Worm (Caenorhabditis elegans) whole organism, L4 larva: ENCODE data around the gene F45D3.1.
A peak's percentile ranks its signal among the peaks of the same experiment; 100 is the strongest.

Source experiments
- F10B5.3 ChIP-seq: sonication (generic microtip); optimal IDR thresholded peaks from 2 replicates; lab custom pipeline; 2016; ENCODE audit warnings: mild to moderate bottlenecking, missing genetic modification characterization, missing compliant biosample characterization
- T26A8.4 ChIP-seq: fragments of 200-800 bp; sonication (Bioruptor generic); IDR thresholded peaks from 2 replicates; pipeline ENCODE4 v1.3.6; 2022; ENCODE audit warnings: missing genetic modification characterization, missing compliant biosample characterization
- Y105C5A.15 ChIP-seq: fragments of 200-800 bp; sonication (Bioruptor generic); IDR thresholded peaks from 2 replicates; pipeline ENCODE4 v1.3.6; 2022; ENCODE audit warnings: missing genetic modification characterization, missing compliant biosample characterization
- Y48G9A.11 ChIP-seq: fragments of 200-800 bp; sonication (Bioruptor generic); IDR thresholded peaks from 2 replicates; pipeline ENCODE4 v1.3.6; 2022; ENCODE audit warnings: missing genetic modification reagents, missing genetic modification characterization, missing compliant biosample characterization
- Y5F2A.4 ChIP-seq: fragments of 200-800 bp; sonication (Bioruptor generic); optimal IDR thresholded peaks from 2 replicates; lab custom pipeline; 2018; ENCODE audit warnings: mild to moderate bottlenecking, missing genetic modification characterization, missing compliant biosample characterization
- Y75B8A.6 ChIP-seq: fragments of 200-800 bp; sonication (Bioruptor generic); IDR thresholded peaks from 2 replicates; pipeline ENCODE4 v1.3.6; 2022; ENCODE audit warnings: missing genetic modification reagents, missing genetic modification characterization, missing compliant biosample characterization
- aha-1 ChIP-seq: fragments of 150-350 bp; peaks from one replicate; lab custom pipeline; 2014; ENCODE audit warnings: missing biosample characterization, missing genetic modification characterization
- aly-2 ChIP-seq: sonication (generic microtip); optimal IDR thresholded peaks from 2 replicates; lab custom pipeline; 2018; ENCODE audit warnings: missing biosample characterization, missing genetic modification characterization
- ama-1 ChIP-seq: fragments of 150-350 bp; optimal IDR thresholded peaks from 2 replicates; lab custom pipeline; 2014; ENCODE audit warnings: inconsistent platforms, mixed read lengths
- attf-4 ChIP-seq: sonication (generic microtip); optimal IDR thresholded peaks from 3 replicates; lab custom pipeline; 2017; ENCODE audit warnings: missing biosample characterization, missing genetic modification characterization
- ceh-32 ChIP-seq: sonication (generic microtip); optimal IDR thresholded peaks from 2 replicates; lab custom pipeline; 2016; ENCODE audit warnings: mild to moderate bottlenecking, missing genetic modification characterization, missing compliant biosample characterization; ENCODE audit not compliant: poor library complexity
- ceh-44 ChIP-seq: fragments of 200-800 bp; sonication (Bioruptor generic); IDR thresholded peaks from 2 replicates; pipeline ENCODE4 v1.3.6; 2022; ENCODE audit warnings: missing genetic modification reagents, missing genetic modification characterization, missing compliant biosample characterization
- ces-1 ChIP-seq: fragments of 150-350 bp; sonication (generic microtip); optimal IDR thresholded peaks from 4 replicates; lab custom pipeline; 2014; ENCODE audit warnings: missing biosample characterization, missing genetic modification reagents, missing genetic modification characterization
- ctbp-1 ChIP-seq: fragments of 200-800 bp; sonication (Bioruptor generic); IDR thresholded peaks from 2 replicates; pipeline ENCODE4 v1.3.6; 2022; ENCODE audit warnings: missing genetic modification reagents, missing genetic modification characterization, missing compliant biosample characterization
- daf-12 ChIP-seq: fragments of 150-350 bp; optimal IDR thresholded peaks from 2 replicates; lab custom pipeline; 2014; ENCODE audit warnings: missing biosample characterization, missing genetic modification reagents, missing genetic modification characterization
- dmd-6 ChIP-seq: fragments of 200-800 bp; sonication (Bioruptor generic); IDR thresholded peaks from 2 replicates; pipeline ENCODE4 v1.3.6; 2022; ENCODE audit warnings: missing genetic modification reagents, missing genetic modification characterization, missing compliant biosample characterization
- dmd-8 ChIP-seq: fragments of 200-800 bp; sonication (Bioruptor generic); IDR thresholded peaks from 2 replicates; pipeline ENCODE4 v1.3.6; 2022; ENCODE audit warnings: missing genetic modification characterization, missing compliant biosample characterization
- duxl-1 ChIP-seq: sonication (generic microtip); optimal IDR thresholded peaks from 2 replicates; lab custom pipeline; 2016; ENCODE audit warnings: mild to moderate bottlenecking, missing genetic modification characterization, moderate library complexity, missing compliant biosample characterization; ENCODE audit not compliant: poor library complexity
- fkh-10 ChIP-seq: fragments of 150-350 bp; optimal IDR thresholded peaks from 2 replicates; lab custom pipeline; 2014; ENCODE audit warnings: missing biosample characterization, missing genetic modification reagents, missing genetic modification characterization
- gei-8 ChIP-seq: fragments of 200-800 bp; sonication (Bioruptor generic); optimal IDR thresholded peaks from 2 replicates; lab custom pipeline; 2018; ENCODE audit warnings: mild to moderate bottlenecking, missing genetic modification characterization, missing compliant biosample characterization
- jun-1 ChIP-seq: fragments of 150-350 bp; optimal IDR thresholded peaks from 2 replicates; lab custom pipeline; 2014; ENCODE audit warnings: missing biosample characterization, missing genetic modification reagents, missing genetic modification characterization
- lin-29 ChIP-seq: fragments of 200-800 bp; sonication (Bioruptor generic); IDR thresholded peaks from 2 replicates; pipeline ENCODE4 v1.3.6; 2022; ENCODE audit warnings: missing genetic modification reagents, missing genetic modification characterization, missing compliant biosample characterization
- lsy-2 ChIP-seq, 2 experiments: fragments of 150-350 bp in 1 of 2; sonication (generic microtip) in 1 of 2; optimal IDR thresholded peaks; 2 replicates each; lab custom pipeline; 2014 to 2017; ENCODE audit warnings: missing biosample characterization in 2 of 2, missing genetic modification characterization in 2 of 2
- madf-5 ChIP-seq, 2 experiments: fragments of 200-800 bp; sonication (Bioruptor generic); IDR thresholded peaks; 2 replicates each; pipeline ENCODE4 v1.3.6; 2022; ENCODE audit warnings: missing compliant biosample characterization in 2 of 2, missing genetic modification characterization in 2 of 2
- madf-9 ChIP-seq: fragments of 200-800 bp; sonication (Bioruptor generic); conservative IDR thresholded peaks from 2 replicates; pipeline ENCODE4 v1.3.6; 2022; ENCODE audit warnings: missing genetic modification reagents, missing genetic modification characterization, missing compliant biosample characterization
- mdl-1 ChIP-seq, 2 experiments: fragments of 150-350 bp in 1 of 2; sonication (generic microtip) in 1 of 2; optimal IDR thresholded peaks; 2 replicates each; lab custom pipeline; 2014 to 2017; ENCODE audit warnings: missing biosample characterization in 2 of 2, missing genetic modification characterization in 2 of 2
- mdt-29 ChIP-seq: fragments of 200-800 bp; sonication (Bioruptor generic); IDR thresholded peaks from 2 replicates; pipeline ENCODE4 v1.3.6; 2022; ENCODE audit warnings: missing genetic modification reagents, missing genetic modification characterization, missing compliant biosample characterization
- mep-1 ChIP-seq: fragments of 150-350 bp; sonication (generic microtip); optimal IDR thresholded peaks from 3 replicates; lab custom pipeline; 2014; ENCODE audit warnings: missing biosample characterization, missing genetic modification characterization
- mxl-2 ChIP-seq: fragments of 200-800 bp; sonication (Bioruptor generic); conservative IDR thresholded peaks from 2 replicates; pipeline ENCODE4 v1.3.6; 2022; ENCODE audit warnings: missing genetic modification reagents, missing genetic modification characterization, missing compliant biosample characterization
- mxl-3 ChIP-seq: fragments of 200-800 bp; sonication (Bioruptor generic); optimal IDR thresholded peaks from 2 replicates; lab custom pipeline; 2018; ENCODE audit warnings: mild to moderate bottlenecking, missing genetic modification characterization, missing compliant biosample characterization
- nhr-102 ChIP-seq: sonication (generic microtip); optimal IDR thresholded peaks from 2 replicates; lab custom pipeline; 2016; ENCODE audit warnings: mild to moderate bottlenecking, missing genetic modification characterization, moderate library complexity, missing compliant biosample characterization
- nhr-11 ChIP-seq: fragments of 150-350 bp; optimal IDR thresholded peaks from 2 replicates; lab custom pipeline; 2014; ENCODE audit warnings: missing biosample characterization, missing genetic modification characterization
- nhr-25 ChIP-seq: sonication (generic microtip); optimal IDR thresholded peaks from 2 replicates; lab custom pipeline; 2017; ENCODE audit warnings: missing genetic modification characterization, mild to moderate bottlenecking, missing compliant biosample characterization, antibody characterized with exemption, moderate library complexity, borderline replicate concordance; ENCODE audit not compliant: insufficient read depth
- nhr-28 ChIP-seq: fragments of 150-350 bp; optimal IDR thresholded peaks from 2 replicates; lab custom pipeline; 2014; ENCODE audit warnings: missing biosample characterization, missing genetic modification characterization
- nhr-41 ChIP-seq: fragments of 200-800 bp; sonication (Bioruptor generic); IDR thresholded peaks from 2 replicates; pipeline ENCODE4 v1.3.6; 2022; ENCODE audit warnings: missing genetic modification reagents, missing genetic modification characterization, missing compliant biosample characterization
- nhr-42 ChIP-seq: fragments of 200-800 bp; sonication (Bioruptor generic); IDR thresholded peaks from 2 replicates; pipeline ENCODE4 v1.3.6; 2022; ENCODE audit warnings: missing genetic modification characterization, missing compliant biosample characterization
- nhr-6 ChIP-seq: fragments of 150-350 bp; optimal IDR thresholded peaks from 2 replicates; lab custom pipeline; 2014; ENCODE audit warnings: missing biosample characterization, missing genetic modification characterization
- nhr-76 ChIP-seq: fragments of 150-350 bp; optimal IDR thresholded peaks from 2 replicates; lab custom pipeline; 2014; ENCODE audit warnings: missing biosample characterization, missing genetic modification characterization
- nhr-77 ChIP-seq: fragments of 150-350 bp; optimal IDR thresholded peaks from 2 replicates; lab custom pipeline; 2014; ENCODE audit warnings: missing biosample characterization, missing genetic modification characterization
- rbr-2 ChIP-seq: sonication (generic microtip); optimal IDR thresholded peaks from 2 replicates; lab custom pipeline; 2016; ENCODE audit warnings: missing genotype, missing genetic modification characterization, missing compliant biosample characterization
- set-16 ChIP-seq: fragments of 200-800 bp; sonication (Bioruptor generic); IDR thresholded peaks from 2 replicates; pipeline ENCODE4 v1.3.6; 2022; ENCODE audit warnings: missing genetic modification reagents, missing genetic modification characterization, missing compliant biosample characterization
- snpc-1.2 ChIP-seq: fragments of 200-800 bp; sonication (Bioruptor generic); IDR thresholded peaks from 2 replicates; pipeline ENCODE4 v1.3.6; 2022; ENCODE audit warnings: missing genetic modification reagents, missing genetic modification characterization, missing compliant biosample characterization
- tra-1 ChIP-seq: fragments of 200-800 bp; sonication (Bioruptor generic); IDR thresholded peaks from 2 replicates; pipeline ENCODE4 v1.3.6; 2022; ENCODE audit warnings: missing genetic modification reagents, missing genetic modification characterization, missing compliant biosample characterization
- unc-130 ChIP-seq: sonication (generic microtip); optimal IDR thresholded peaks from 2 replicates; lab custom pipeline; 2016; ENCODE audit warnings: missing genetic modification reagents, missing genetic modification characterization, missing compliant biosample characterization
- unc-62 ChIP-seq, 3 experiments: fragments of 150-350 bp in 1 of 3; sonication (generic microtip); optimal IDR thresholded peaks in 2 of 3; peaks in 1 of 3; 1 replicate in 1 of 3; 2 replicates in 2 of 3; lab custom pipeline; 2014 to 2017; ENCODE audit warnings: missing biosample characterization in 3 of 3, missing genetic modification characterization in 3 of 3, missing genetic modification reagents in 3 of 3, missing genotype in 1 of 3
- zag-1 ChIP-seq: fragments of 150-350 bp; optimal IDR thresholded peaks from 2 replicates; lab custom pipeline; 2014; ENCODE audit warnings: missing biosample characterization, missing genetic modification characterization
- zfp-2 ChIP-seq: sonication (generic microtip); optimal IDR thresholded peaks from 2 replicates; lab custom pipeline; 2016; ENCODE audit warnings: mild to moderate bottlenecking, missing genetic modification characterization, missing compliant biosample characterization
- zfp-3 ChIP-seq: fragments of 200-800 bp; sonication (Bioruptor generic); conservative IDR thresholded peaks from 2 replicates; pipeline ENCODE4 v1.3.6; 2022; ENCODE audit warnings: missing genetic modification reagents, missing genetic modification characterization, missing compliant biosample characterization
- zip-2 ChIP-seq: fragments of 150-350 bp; optimal IDR thresholded peaks from 2 replicates; lab custom pipeline; 2014; ENCODE audit warnings: missing biosample characterization, missing genetic modification characterization

Gene F45D3.1

DNA sequence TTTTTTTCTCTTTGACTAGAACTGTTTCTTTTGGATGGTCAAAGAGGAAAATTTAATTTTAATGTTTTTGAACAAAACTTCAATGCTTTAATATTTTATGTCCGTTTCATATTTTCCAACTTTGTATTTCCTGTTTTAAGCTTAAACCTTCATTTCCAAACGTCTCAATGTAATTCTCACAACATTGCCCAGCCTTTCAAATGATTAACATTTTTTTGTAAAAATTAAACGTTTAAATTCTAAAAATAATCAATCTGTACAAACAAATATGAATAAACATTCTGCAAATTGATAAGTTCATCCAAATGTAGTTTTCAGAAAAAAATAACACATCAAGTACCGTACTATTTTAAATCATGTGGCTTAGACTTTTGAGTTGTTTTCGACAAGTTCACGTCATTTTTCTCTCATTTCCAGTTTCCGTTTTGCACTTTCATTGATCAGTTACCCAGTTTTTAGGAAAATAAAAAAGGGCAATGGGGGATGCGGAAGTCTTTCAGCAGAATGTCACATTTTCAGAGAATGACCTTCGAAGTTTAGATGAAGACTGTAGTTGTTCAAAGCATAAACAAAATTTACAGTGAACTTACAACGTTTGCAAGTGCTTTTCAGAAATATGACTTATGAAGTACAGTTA lies 15.9 kb downstream of the F45D3.1 start (continued):
- TF ChIP-seq Y5F2A.4 (GFP tag; lab: Kevin White, UChicago) (no peak), mdl-1 (tag; optimal IDR thresholded peaks at IDR 0.05; lab: Kevin White, UChicago) (peak in 1 of 2 experiments; percentile 38), ces-1 (GFP tag; lab: Kevin White, UChicago) (no peak), dmd-6 (GFP tag; lab: Robert Waterston, UW) (no peak), mdt-29 (no peak), mxl-3 (GFP tag; lab: Kevin White, UChicago) (no peak), ceh-32 (no peak), mxl-2 (no peak), nhr-25 (peak; percentile 8), Y105C5A.15 (no peak), nhr-77 (tag; lab: Kevin White, UChicago) (no peak), nhr-41 (no peak), nhr-76 (no peak), madf-9 (GFP tag; lab: Robert Waterston, UW) (no peak), unc-62 (GFP tag; optimal IDR thresholded peaks at IDR 0.05 in 1 of 2; lab: Kevin White, UChicago) (peak in 1 of 2 experiments; percentile 99), unc-62 (tag; optimal IDR thresholded peaks at IDR 0.05; lab: Kevin White, UChicago) (no peak), tra-1 (GFP tag; lab: Robert Waterston, UW) (no peak), snpc-1.2 (GFP tag; lab: Robert Waterston, UW) (no peak), unc-130 (GFP tag; lab: Kevin White, UChicago) (no peak), attf-4 (tag; lab: Kevin White, UChicago) (no peak), lin-29 (no peak), nhr-6 (tag; lab: Kevin White, UChicago) (no peak), nhr-102 (tag; lab: Kevin White, UChicago) (peak; percentile 4)

- no peak for TF ChIP-seq Y105C5A.15
- TF ChIP-seq mxl-3 (GFP tag; lab: Kevin White, UChicago) = peak; percentile 11
- no peak for TF ChIP-seq jun-1 (tag; lab: Kevin White, UChicago)
- no peak for TF ChIP-seq ceh-44 (GFP tag; lab: Robert Waterston, UW)
- no peak for TF ChIP-seq ctbp-1
- no peak for TF ChIP-seq zip-2 (tag; lab: Kevin White, UChicago)
- TF ChIP-seq aha-1 (tag; lab: Kevin White, UChicago) = peak; percentile 93
- no peak for TF ChIP-seq set-16 (GFP tag; lab: Robert Waterston, UW)
- TF ChIP-seq nhr-11 (tag; lab: Kevin White, UChicago) = no peak
- TF ChIP-seq mep-1 = peak; percentile 14
- TF ChIP-seq Y75B8A.6 (GFP tag; lab: Robert Waterston, UW) = no peak
- peak in 1 of 2 experiments; percentile 51 for TF ChIP-seq mdl-1 (tag; optimal IDR thresholded peaks at IDR 0.05; lab: Kevin White, UChicago)
- no peak for TF ChIP-seq Y48G9A.11 (GFP tag; lab: Robert Waterston, UW)
- no peak for TF ChIP-seq rbr-2 (tag; lab: Kevin White, UChicago)
- TF ChIP-seq F10B5.3 (tag; lab: Kevin White, UChicago) = no peak
- peak; percentile 4 for TF ChIP-seq nhr-6 (tag; lab: Kevin White, UChicago)
- no peak for TF ChIP-seq unc-62 (GFP tag; optimal IDR thresholded peaks at IDR 0.05 in 1 of 2; lab: Kevin White, UChicago)
- TF ChIP-seq unc-62 (tag; optimal IDR thresholded peaks at IDR 0.05; lab: Kevin White, UChicago) = no peak
- peak; percentile 14 for TF ChIP-seq nhr-77 (tag; lab: Kevin White, UChicago)
- no peak for TF ChIP-seq Y5F2A.4 (GFP tag; lab: Kevin White, UChicago)
- TF ChIP-seq aly-2 = no peak
- TF ChIP-seq zag-1 (tag; lab: Kevin White, UChicago) = no peak
- TF ChIP-seq daf-12 = no peak
- peak; percentile 34 for TF ChIP-seq nhr-25
- TF ChIP-seq dmd-8 (GFP tag; lab: Robert Waterston, UW) = no peak
- peak; percentile 55 for TF ChIP-seq nhr-28 (tag; lab: Kevin White, UChicago)
- no peak for TF ChIP-seq gei-8 (GFP tag; lab: Kevin White, UChicago)
- TF ChIP-seq madf-5 (GFP tag; IDR thresholded peaks at IDR 0.05; lab: Robert Waterston, UW) = no peak
- peak; percentile 74; the same call in 1 of the 2 replicates for TF ChIP-seq zfp-3 (GFP tag; lab: Robert Waterston, UW)
- TF ChIP-seq nhr-42 (GFP tag; lab: Robert Waterston, UW) = no peak
- no peak for TF ChIP-seq zfp-2 (tag; lab: Kevin White, UChicago)
- peak; percentile 90 for TF ChIP-seq T26A8.4 (GFP tag; lab: Robert Waterston, UW)
- no peak for TF ChIP-seq duxl-1 (tag; lab: Kevin White, UChicago)
- TF ChIP-seq lsy-2 (tag; optimal IDR thresholded peaks at IDR 0.05; lab: Kevin White, UChicago) = no peak
- no peak for TF ChIP-seq fkh-10
- TF ChIP-seq ama-1 (lab: Kevin White, UChicago) = peak; percentile 87
Measured at ce11 chrV:12548830-12549229, 22.0 kb downstream of the F45D3.1 start.
